Fruit fly (Drosophila melanogaster) whole organism, embryonic: ENCODE data around the gene enc.

Experiments
- ATbp ChIP-seq: fragments of 200-800 bp; sonication (Bioruptor generic); optimal IDR thresholded peaks from 2 replicates; lab custom pipeline; 2017; ENCODE audit warnings: missing biosample characterization, mild to moderate bottlenecking, missing genetic modification characterization, missing genetic modification reagents
- Bgb ChIP-seq: fragments of 200-800 bp; sonication (Bioruptor generic); IDR thresholded peaks from 2 replicates; pipeline ENCODE4 v1.3.6; 2022; ENCODE audit warnings: missing biosample characterization, missing genetic modification characterization; ENCODE audit not compliant: partially characterized antibody
- CG11247 ChIP-seq: fragments of 200-800 bp; sonication (Bioruptor generic); IDR thresholded peaks from 2 replicates; pipeline ENCODE4 v1.3.6; 2022; ENCODE audit warnings: missing biosample characterization, missing genetic modification characterization
- CG12659 ChIP-seq: fragments of 200-800 bp; sonication (Bioruptor generic); optimal IDR thresholded peaks from 3 replicates; lab custom pipeline; 2017; ENCODE audit warnings: mild to moderate bottlenecking, missing biosample characterization, missing genetic modification reagents, missing genetic modification characterization
- CG13624 ChIP-seq: fragments of 200-800 bp; sonication (Bioruptor generic); optimal IDR thresholded peaks from 2 replicates; lab custom pipeline; 2016; ENCODE audit warnings: missing biosample characterization, missing genetic modification characterization
- CG14860 ChIP-seq: fragments of 200-800 bp; sonication (Bioruptor generic); IDR thresholded peaks from 3 replicates; pipeline ENCODE4 v1.3.6; 2022; ENCODE audit warnings: missing biosample characterization, missing genetic modification characterization; ENCODE audit not compliant: partially characterized antibody
- CG15601 ChIP-seq: fragments of 200-800 bp; sonication (Bioruptor generic); optimal IDR thresholded peaks from 3 replicates; lab custom pipeline; 2019; ENCODE audit warnings: missing biosample characterization, mild to moderate bottlenecking, missing genetic modification characterization, moderate library complexity
- CG1602 ChIP-seq: fragments of 200-800 bp; sonication (Bioruptor generic); optimal IDR thresholded peaks from 3 replicates; lab custom pipeline; 2016; ENCODE audit warnings: missing biosample characterization, missing genetic modification characterization
- CG1647 ChIP-seq: fragments of 200-800 bp; sonication (Bioruptor generic); optimal IDR thresholded peaks from 3 replicates; lab custom pipeline; 2016; ENCODE audit warnings: missing biosample characterization, missing genetic modification characterization
- CG17186 ChIP-seq: fragments of 200-800 bp; sonication (Bioruptor generic); optimal IDR thresholded peaks from 3 replicates; lab custom pipeline; 2017; ENCODE audit warnings: missing biosample characterization, missing genetic modification reagents, missing genetic modification characterization
- CG30403 ChIP-seq: fragments of 200-800 bp; sonication (Bioruptor generic); optimal IDR thresholded peaks from 3 replicates; lab custom pipeline; 2016; ENCODE audit warnings: missing biosample characterization, missing genetic modification characterization
- CG3065 ChIP-seq: fragments of 200-800 bp; sonication (Bioruptor generic); optimal IDR thresholded peaks from 2 replicates; lab custom pipeline; 2016; ENCODE audit warnings: missing biosample characterization, missing genetic modification characterization
- CG7357 ChIP-seq: fragments of 200-800 bp; sonication (Bioruptor generic); IDR thresholded peaks from 3 replicates; pipeline ENCODE4 v1.3.6; 2022; ENCODE audit warnings: missing biosample characterization, missing genetic modification characterization
- CG7928 ChIP-seq: fragments of 200-800 bp; sonication (Bioruptor generic); optimal IDR thresholded peaks from 2 replicates; lab custom pipeline; 2017; ENCODE audit warnings: missing biosample characterization, mild to moderate bottlenecking, missing genetic modification characterization
- CG8089 ChIP-seq: fragments of 200-800 bp; sonication (Bioruptor generic); optimal IDR thresholded peaks from 3 replicates; lab custom pipeline; 2016; ENCODE audit warnings: missing biosample characterization, missing genetic modification characterization
- D ChIP-seq, 2 experiments: fragments of 200-800 bp in 1 of 2; fragments of >200 bp in 1 of 2; sonication (Bioruptor generic) in 1 of 2; optimal IDR thresholded peaks; 2 replicates in 1 of 2; 3 replicates in 1 of 2; lab custom pipeline; 2017; ENCODE audit warnings: mild to moderate bottlenecking in 1 of 2, missing biosample characterization in 1 of 2, missing genetic modification characterization in 1 of 2, missing genetic modification reagents in 1 of 2
- ERR ChIP-seq: fragments of 200-800 bp; sonication (Bioruptor generic); optimal IDR thresholded peaks from 2 replicates; lab custom pipeline; 2016; ENCODE audit warnings: missing biosample characterization, missing genetic modification characterization
- Fer3 ChIP-seq: fragments of 200-800 bp; sonication (Bioruptor generic); optimal IDR thresholded peaks from 2 replicates; lab custom pipeline; 2018; ENCODE audit warnings: missing biosample characterization, mild to moderate bottlenecking, missing genetic modification characterization, moderate library complexity
- HmgZ ChIP-seq: fragments of 200-800 bp; sonication (Bioruptor generic); optimal IDR thresholded peaks from 2 replicates; lab custom pipeline; 2018; ENCODE audit warnings: missing biosample characterization, mild to moderate bottlenecking, missing genetic modification characterization
- Lim3 ChIP-seq: fragments of 200-800 bp; sonication (Bioruptor generic); IDR thresholded peaks from 2 replicates; pipeline ENCODE4 v1.3.6; 2022; ENCODE audit warnings: missing biosample characterization, missing genetic modification characterization
- Myb ChIP-seq: fragments of 200-800 bp; sonication (Bioruptor generic); optimal IDR thresholded peaks from 2 replicates; lab custom pipeline; 2016; ENCODE audit warnings: missing biosample characterization, missing genetic modification characterization
- Nf-YB ChIP-seq: fragments of 200-800 bp; sonication (Bioruptor generic); optimal IDR thresholded peaks from 3 replicates; lab custom pipeline; 2019; ENCODE audit warnings: missing biosample characterization, mild to moderate bottlenecking, missing genetic modification characterization, moderate library complexity
- Nf-YC ChIP-seq: fragments of 200-800 bp; optimal IDR thresholded peaks from 3 replicates; lab custom pipeline; 2019; ENCODE audit warnings: missing biosample characterization, mild to moderate bottlenecking, missing genetic modification characterization, moderate library complexity
- Sin3A ChIP-seq: fragments of >200 bp; optimal IDR thresholded peaks from 2 replicates; lab custom pipeline; 2018
- Sox100B ChIP-seq: fragments of 200-800 bp; sonication (Bioruptor generic); optimal IDR thresholded peaks from 3 replicates; lab custom pipeline; 2018; ENCODE audit warnings: missing biosample characterization, mild to moderate bottlenecking, missing genetic modification characterization
- Spps ChIP-seq: fragments of 200-800 bp; sonication (Bioruptor generic); optimal IDR thresholded peaks from 2 replicates; lab custom pipeline; 2018; ENCODE audit warnings: missing biosample characterization, mild to moderate bottlenecking, missing genetic modification characterization
- YL-1 ChIP-seq: fragments of 200-800 bp; sonication (Bioruptor generic); optimal IDR thresholded peaks from 3 replicates; lab custom pipeline; 2017; ENCODE audit warnings: missing biosample characterization, mild to moderate bottlenecking, missing genetic modification characterization
- ash1 ChIP-seq: fragments of 200-800 bp; sonication (Bioruptor generic); optimal IDR thresholded peaks from 2 replicates; lab custom pipeline; 2018; ENCODE audit warnings: missing biosample characterization, mild to moderate bottlenecking, missing genetic modification characterization
- az2 ChIP-seq: fragments of 200-800 bp; sonication (Bioruptor generic); optimal IDR thresholded peaks from 3 replicates; lab custom pipeline; 2016; ENCODE audit warnings: missing biosample characterization, missing genetic modification characterization
- cad ChIP-seq: fragments of >200 bp; optimal IDR thresholded peaks from 2 replicates; lab custom pipeline; 2017; ENCODE audit warnings: missing biosample characterization, missing genetic modification characterization
- dysf ChIP-seq: fragments of 200-800 bp; sonication (Bioruptor generic); IDR thresholded peaks from 3 replicates; pipeline ENCODE4 v1.3.6; 2022; ENCODE audit warnings: missing biosample characterization, missing genetic modification characterization
- en ChIP-seq: fragments of 200-800 bp; sonication (Bioruptor generic); optimal IDR thresholded peaks from 2 replicates; lab custom pipeline; 2016; ENCODE audit warnings: missing biosample characterization, missing genetic modification characterization
- esg ChIP-seq: fragments of 200-800 bp; sonication (Bioruptor generic); conservative IDR thresholded peaks from 2 replicates; pipeline ENCODE4 v1.3.6; 2022; ENCODE audit warnings: missing biosample characterization, missing genetic modification characterization
- fd3F ChIP-seq: fragments of 200-800 bp; sonication (Bioruptor generic); optimal IDR thresholded peaks from 2 replicates; lab custom pipeline; 2018; ENCODE audit warnings: missing biosample characterization, mild to moderate bottlenecking, missing genetic modification characterization, moderate library complexity
- ftz-f1 ChIP-seq: fragments of 200-800 bp; sonication (Bioruptor generic); optimal IDR thresholded peaks from 2 replicates; lab custom pipeline; 2016; ENCODE audit warnings: missing biosample characterization, missing genetic modification characterization
- gcm2 ChIP-seq: fragments of 200-800 bp; sonication (Bioruptor generic); optimal IDR thresholded peaks from 2 replicates; lab custom pipeline; 2016; ENCODE audit warnings: missing biosample characterization, missing genetic modification characterization
- gt ChIP-seq: fragments of 200-800 bp; sonication (Bioruptor generic); IDR thresholded peaks from 2 replicates; pipeline ENCODE4 v1.3.6; 2022; ENCODE audit warnings: missing biosample characterization, missing genetic modification characterization
- kah ChIP-seq: fragments of 200-800 bp; sonication (Bioruptor generic); optimal IDR thresholded peaks from 2 replicates; lab custom pipeline; 2018; ENCODE audit warnings: missing biosample characterization, mild to moderate bottlenecking, missing genetic modification characterization
- klu ChIP-seq: fragments of 200-800 bp; sonication (Bioruptor generic); IDR thresholded peaks from 2 replicates; pipeline ENCODE4 v1.3.6; 2022; ENCODE audit warnings: missing biosample characterization, missing genetic modification characterization
- lov ChIP-seq, 2 experiments: fragments of 200-800 bp in 1 of 2; fragments of >200 bp in 1 of 2; sonication (Bioruptor generic) in 1 of 2; IDR thresholded peaks in 1 of 2; optimal IDR thresholded peaks in 1 of 2; 2 replicates in 1 of 2; 3 replicates in 1 of 2; pipeline versions ENCODE4 v1.3.6 to Lab custom; 2017 to 2022; ENCODE audit warnings: missing biosample characterization in 1 of 2, missing genetic modification characterization in 1 of 2
- otp ChIP-seq: fragments of 200-800 bp; sonication (Bioruptor generic); IDR thresholded peaks from 3 replicates; pipeline ENCODE4, ENCODE4 v1.3.6; 2022; ENCODE audit warnings: missing biosample characterization, missing genetic modification characterization
- sc ChIP-seq, 3 experiments: fragments of >200 bp in 2 of 3; fragments of 200-800 bp in 1 of 3; sonication (Bioruptor generic) in 1 of 3; optimal IDR thresholded peaks; 2 replicates in 2 of 3; 3 replicates in 1 of 3; lab custom pipeline; 2017; ENCODE audit warnings: mild to moderate bottlenecking in 1 of 3, missing biosample characterization in 1 of 3, missing genetic modification characterization in 1 of 3, missing genetic modification reagents in 1 of 3
- sr ChIP-seq: fragments of 200-800 bp; sonication (Bioruptor generic); IDR thresholded peaks from 3 replicates; pipeline ENCODE4 v1.3.6; 2022; ENCODE audit warnings: missing biosample characterization, missing genetic modification characterization
- toy ChIP-seq: fragments of 200-800 bp; sonication (Bioruptor generic); IDR thresholded peaks from 2 replicates; pipeline ENCODE4 v1.3.6; 2022; ENCODE audit warnings: missing biosample characterization, missing genetic modification characterization
- zf30C ChIP-seq: fragments of 200-800 bp; sonication (Bioruptor generic); optimal IDR thresholded peaks from 3 replicates; lab custom pipeline; 2018; ENCODE audit warnings: missing biosample characterization, mild to moderate bottlenecking, missing genetic modification characterization
- zfh1 ChIP-seq: fragments of 200-800 bp; sonication (Bioruptor generic); IDR thresholded peaks from 3 replicates; pipeline ENCODE4 v1.3.6; 2022; ENCODE audit warnings: missing biosample characterization, missing genetic modification characterization

The enc gene

dm6 chr3L:3814010-3814833 lies 4.3 kb upstream of the enc start, which contains the start of gene Scsalpha1 (continued):
- no peak for TF ChIP-seq zf30C
- TF ChIP-seq Sin3A = peak; percentile 71
- no peak for TF ChIP-seq sc (optimal IDR thresholded peaks at IDR 0.05; lab: Kevin White, UChicago)
- TF ChIP-seq sc (GFP tag; optimal IDR thresholded peaks at IDR 0.05; lab: Kevin White, UChicago) = no peak
- TF ChIP-seq otp = peak; percentile 39; the same call in 1 of the 3 replicates
- no peak for TF ChIP-seq CG11247 (GFP tag; lab: Robert Waterston, UW)
- no peak for TF ChIP-seq lov (optimal IDR thresholded peaks at IDR 0.05; lab: Kevin White, UChicago)
- no peak for TF ChIP-seq lov (GFP tag; IDR thresholded peaks at IDR 0.05; lab: Robert Waterston, UW)
- no peak for TF ChIP-seq CG8089 (GFP tag; lab: Kevin White, UChicago)
- peak; percentile 100 for TF ChIP-seq Bgb
- TF ChIP-seq YL-1 = peak; percentile 81
- no peak for TF ChIP-seq Nf-YB (GFP tag; lab: Kevin White, UChicago)
- TF ChIP-seq CG1647 (GFP tag; lab: Kevin White, UChicago) = no peak
- TF ChIP-seq en (GFP tag; lab: Kevin White, UChicago) = no peak
- TF ChIP-seq Myb (GFP tag; lab: Kevin White, UChicago) = peak; percentile 96
- TF ChIP-seq CG1602 (GFP tag; lab: Kevin White, UChicago) = peak; percentile 22
- 0 out of 2 replicates have a peak, but pooled peaks have one; percentile 10 for TF ChIP-seq esg (GFP tag; lab: Robert Waterston, UW)
- TF ChIP-seq, all 482 proteins: peak for 231

- TF ChIP-seq Sox100B (GFP tag; lab: Kevin White, UChicago) (no peak), CG17186 (GFP tag; lab: Kevin White, UChicago) (no peak), Lim3 (GFP tag; lab: Robert Waterston, UW) (no peak), CG3065 (GFP tag; lab: Kevin White, UChicago) (no peak), CG14860 (no peak), CG12659 (GFP tag; lab: Kevin White, UChicago) (no peak), CG7928 (GFP tag; lab: Kevin White, UChicago) (no peak), ATbp (no peak), zfh1 (no peak), D (optimal IDR thresholded peaks at IDR 0.05; lab: Kevin White, UChicago) (no peak), D (GFP tag; optimal IDR thresholded peaks at IDR 0.05; lab: Kevin White, UChicago) (no peak), CG30403 (GFP tag; lab: Kevin White, UChicago) (no peak), CG13624 (GFP tag; lab: Kevin White, UChicago) (no peak), Spps (tag; lab: Kevin White, UChicago) (no peak), az2 (GFP tag; lab: Kevin White, UChicago) (no peak)
Observed at dm6 chr3L:3816254-3816653, 2.2 kb upstream of the enc start, which contains the start of gene Acp63F. Acp63F (minus strand) TSS chr3L:3816354.

DNA sequence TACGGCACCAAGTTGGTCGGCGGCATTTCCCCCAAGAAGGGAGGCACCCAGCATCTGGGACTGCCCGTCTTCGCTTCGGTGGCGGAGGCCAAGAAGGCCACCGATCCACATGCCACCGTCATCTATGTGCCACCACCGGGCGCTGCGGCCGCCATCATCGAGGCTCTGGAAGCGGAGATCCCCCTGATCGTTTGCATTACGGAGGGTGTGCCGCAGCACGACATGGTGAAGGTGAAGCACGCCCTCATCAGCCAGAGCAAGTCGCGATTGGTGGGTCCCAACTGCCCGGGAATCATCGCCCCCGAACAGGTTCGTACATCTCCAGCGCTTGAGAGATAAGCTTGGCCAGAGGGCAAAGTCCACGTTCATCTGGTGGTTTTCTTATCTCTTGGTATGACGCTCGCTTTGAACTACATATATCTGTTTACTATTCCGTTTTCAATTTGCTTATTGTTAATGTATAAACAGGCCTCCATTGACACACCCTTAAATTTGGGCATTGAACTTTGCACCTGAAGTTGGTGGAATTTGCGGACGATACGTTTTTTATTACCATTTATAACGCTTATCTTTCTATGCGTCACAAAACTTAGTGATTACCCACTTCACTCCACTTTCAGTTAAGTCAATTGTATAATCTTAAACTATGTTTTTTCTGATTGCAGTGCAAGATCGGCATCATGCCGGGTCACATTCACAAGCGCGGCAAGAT lies 1.6 kb upstream of the enc start:
- TF ChIP-seq Fer3 = no peak
- TF ChIP-seq ash1 = no peak
- TF ChIP-seq CG7357 (GFP tag; lab: Robert Waterston, UW) = no peak
- TF ChIP-seq Myb (GFP tag; lab: Kevin White, UChicago) = no peak
- peak; percentile 30 for TF ChIP-seq Sox100B (GFP tag; lab: Kevin White, UChicago)
- TF ChIP-seq cad = no peak
- no peak for TF ChIP-seq sr (GFP tag; lab: Robert Waterston, UW)
- no peak for TF ChIP-seq ftz-f1
- TF ChIP-seq fd3F = no peak
- TF ChIP-seq dysf (GFP tag; lab: Robert Waterston, UW) = no peak
- no peak for TF ChIP-seq toy (GFP tag; lab: Robert Waterston, UW)
- TF ChIP-seq gcm2 = no peak
- peak; percentile 78 for TF ChIP-seq Nf-YC (tag; lab: Kevin White, UChicago)
- TF ChIP-seq klu (GFP tag; lab: Robert Waterston, UW) = no peak
- no peak for TF ChIP-seq HmgZ (tag; lab: Kevin White, UChicago)
- peak; percentile 3 for TF ChIP-seq kah (GFP tag; lab: Kevin White, UChicago)
- no peak for TF ChIP-seq ERR (GFP tag; lab: Kevin White, UChicago)
- TF ChIP-seq gt = no peak
- peak; percentile 52 for TF ChIP-seq CG15601 (tag; lab: Kevin White, UChicago)
